Worm (Caenorhabditis elegans) whole organism, L4 larva: Measurements from ENCODE around the gene T25B9.1.

Experiments used
- attf-4 ChIP-seq: sonication (generic microtip); optimal IDR thresholded peaks from 3 replicates; lab custom pipeline; 2017; ENCODE audit warnings: missing biosample characterization, missing genetic modification characterization
- ctbp-1 ChIP-seq: fragments of 200-800 bp; sonication (Bioruptor generic); IDR thresholded peaks from 2 replicates; pipeline ENCODE4 v1.3.6; 2022; ENCODE audit warnings: missing genetic modification reagents, missing genetic modification characterization, missing compliant biosample characterization
- egl-43 ChIP-seq: fragments of 200-800 bp; sonication (Bioruptor generic); IDR thresholded peaks from 2 replicates; pipeline ENCODE4 v1.3.6; 2022; ENCODE audit warnings: missing genetic modification reagents, missing genetic modification characterization, missing compliant biosample characterization
- lin-39 ChIP-seq: fragments of 150-350 bp; optimal IDR thresholded peaks from 2 replicates; lab custom pipeline; 2014; ENCODE audit warnings: missing biosample characterization, missing genetic modification reagents, missing genetic modification characterization
- snpc-4 ChIP-seq: fragments of 150-350 bp; optimal IDR thresholded peaks from 2 replicates; lab custom pipeline; 2014; ENCODE audit warnings: missing biosample characterization, missing genetic modification characterization

- no peak for TF ChIP-seq ctbp-1 (GFP tag; lab: Robert Waterston, UW)
- no peak for TF ChIP-seq egl-43 (GFP tag; lab: Robert Waterston, UW)
- no peak for TF ChIP-seq snpc-4 (tag; lab: Kevin White, UChicago)
- TF ChIP-seq lin-39 (tag; lab: Kevin White, UChicago), result no peak
- no peak for TF ChIP-seq attf-4 (tag; lab: Kevin White, UChicago)
Observed at ce11 chrIV:10750041-10750440, at the start of gene T25B9.1.
